Worm (Caenorhabditis elegans): ENCODE results near the gene col-103.

The col-103 gene

DNA sequence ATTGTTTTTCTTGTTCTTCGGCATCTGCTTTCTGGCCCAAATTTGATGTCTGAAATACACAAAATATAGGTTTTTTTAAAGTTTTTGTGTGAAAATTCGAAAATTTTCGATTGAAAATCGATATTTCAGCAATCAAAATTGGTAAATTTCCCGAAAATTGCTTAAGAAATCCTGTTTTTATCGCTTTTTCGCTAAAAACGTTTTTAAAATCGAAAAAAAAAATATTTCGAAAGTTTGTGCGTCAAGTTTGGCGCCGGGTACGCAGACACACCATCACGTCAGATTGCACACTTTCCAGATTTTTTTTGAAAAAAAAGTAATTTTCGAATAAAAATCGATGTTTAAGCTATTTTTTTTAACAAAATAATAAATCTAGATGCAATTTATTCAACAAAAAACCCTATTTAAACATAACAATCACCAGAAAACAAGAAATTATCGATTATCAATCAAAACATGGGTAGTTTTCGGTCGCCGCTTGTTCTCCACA is 31.9 kb upstream of the col-103 start, which contains the start of gene skr-18:
TSS of gene skr-18 (minus strand) at position 51 of the 490 bp plus-strand sequence.
- TF ChIP-seq pes-1 (GFP tag; IDR thresholded peaks at IDR 0.05) (no peak), hmbx-1 (tag; optimal IDR thresholded peaks at IDR 0.05) (no peak), hmg-4 (GFP tag; optimal IDR thresholded peaks at IDR 0.05) (no peak), flt-1 (GFP tag; IDR thresholded peaks at IDR 0.05) (no peak), hnd-1 (tag; optimal IDR thresholded peaks at IDR 0.05) (no peak), ama-1 (optimal IDR thresholded peaks at IDR 0.05) (no peak), scrt-1 (GFP tag; IDR thresholded peaks at IDR 0.05) (no peak), tra-4 (tag; optimal IDR thresholded peaks at IDR 0.05) (no peak), ceh-36 (tag; optimal IDR thresholded peaks at IDR 0.05) (no peak), tbx-37 (GFP tag; conservative IDR thresholded peaks at IDR 0.05) (no peak), F13C5.2 (tag; optimal IDR thresholded peaks at IDR 0.05) (no peak), ceh-13 (GFP tag; optimal IDR thresholded peaks at IDR 0.05) (no peak), B0310.2 (tag; optimal IDR thresholded peaks at IDR 0.05) (no peak), sea-1 (GFP tag; conservative IDR thresholded peaks at IDR 0.05) (no peak), ets-7 (tag; optimal IDR thresholded peaks at IDR 0.05) (no peak), tbx-11 (GFP tag; IDR thresholded peaks at IDR 0.05) (no peak)

DNA sequence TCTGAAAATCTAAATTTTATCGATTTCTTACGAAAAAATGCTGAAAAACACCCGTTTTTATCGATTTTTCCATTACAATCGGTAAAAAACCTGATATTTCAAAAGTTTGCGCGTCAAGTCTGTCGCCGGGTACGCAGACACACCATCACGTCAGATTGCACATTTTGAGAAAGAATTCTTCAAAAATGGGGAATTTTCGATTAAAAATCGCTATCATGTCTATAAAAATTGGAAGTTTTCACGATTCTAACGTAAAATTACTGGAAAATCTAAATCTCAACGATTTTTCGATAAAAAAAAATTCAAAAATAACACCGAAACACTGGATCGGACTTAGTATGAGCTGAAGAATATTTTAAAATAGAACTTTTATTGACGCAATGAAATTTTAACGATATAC is 30.8 kb upstream of the col-103 start, which contains the start of gene F56B3.4:
TSS of gene F56B3.4 (minus strand) at position 1 of the 400 bp plus-strand sequence.
- no peak for TF ChIP-seq sea-1 (GFP tag; conservative IDR thresholded peaks at IDR 0.05)
- no peak for TF ChIP-seq ceh-36 (tag; optimal IDR thresholded peaks at IDR 0.05)
- no peak for TF ChIP-seq hnd-1 (tag; optimal IDR thresholded peaks at IDR 0.05)
- TF ChIP-seq tbx-37 (GFP tag; conservative IDR thresholded peaks at IDR 0.05) = no peak
- no peak for TF ChIP-seq scrt-1 (GFP tag; IDR thresholded peaks at IDR 0.05)
- no peak for TF ChIP-seq B0310.2 (tag; optimal IDR thresholded peaks at IDR 0.05)
- TF ChIP-seq flt-1 (GFP tag; IDR thresholded peaks at IDR 0.05) = no peak
- TF ChIP-seq tbx-11 (GFP tag; IDR thresholded peaks at IDR 0.05) = no peak
- TF ChIP-seq ceh-13 (GFP tag; optimal IDR thresholded peaks at IDR 0.05) = no peak
- no peak for TF ChIP-seq hmg-4 (GFP tag; optimal IDR thresholded peaks at IDR 0.05)

DNA sequence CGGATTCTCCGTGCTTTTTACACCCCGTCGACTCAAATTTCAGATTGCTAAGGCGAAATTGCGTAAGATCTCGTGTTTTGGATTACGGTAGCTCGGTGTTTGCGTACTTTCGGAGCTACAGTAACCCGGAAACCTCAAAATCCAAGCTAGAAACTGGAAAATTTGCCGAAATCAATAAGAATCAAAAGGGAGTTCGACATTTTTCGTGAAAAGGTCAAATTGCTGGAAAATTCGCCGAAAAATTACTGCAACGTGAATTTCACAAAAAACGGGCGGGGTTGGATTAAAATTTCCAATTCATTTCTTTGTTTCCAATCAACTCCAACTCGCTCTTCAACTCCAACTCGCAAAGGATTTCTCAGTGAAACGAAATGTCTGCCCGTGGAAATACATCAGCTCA is 24.3 kb upstream of the col-103 start, which contains the start of gene F56B3.6:
TSS of gene F56B3.6 (plus strand) at position 301 of the 400 bp plus-strand sequence.
- TF ChIP-seq hnd-1 (tag; optimal IDR thresholded peaks at IDR 0.05) (no peak), B0310.2 (tag; optimal IDR thresholded peaks at IDR 0.05) (no peak), F13C5.2 (tag; optimal IDR thresholded peaks at IDR 0.05) (no peak), sea-1 (GFP tag; conservative IDR thresholded peaks at IDR 0.05) (no peak), tra-4 (tag; optimal IDR thresholded peaks at IDR 0.05) (no peak), hmbx-1 (tag; optimal IDR thresholded peaks at IDR 0.05) (no peak), ets-7 (tag; optimal IDR thresholded peaks at IDR 0.05) (no peak), ceh-36 (tag; optimal IDR thresholded peaks at IDR 0.05) (no peak), flt-1 (GFP tag; IDR thresholded peaks at IDR 0.05) (no peak), ceh-13 (GFP tag; optimal IDR thresholded peaks at IDR 0.05) (no peak)

DNA sequence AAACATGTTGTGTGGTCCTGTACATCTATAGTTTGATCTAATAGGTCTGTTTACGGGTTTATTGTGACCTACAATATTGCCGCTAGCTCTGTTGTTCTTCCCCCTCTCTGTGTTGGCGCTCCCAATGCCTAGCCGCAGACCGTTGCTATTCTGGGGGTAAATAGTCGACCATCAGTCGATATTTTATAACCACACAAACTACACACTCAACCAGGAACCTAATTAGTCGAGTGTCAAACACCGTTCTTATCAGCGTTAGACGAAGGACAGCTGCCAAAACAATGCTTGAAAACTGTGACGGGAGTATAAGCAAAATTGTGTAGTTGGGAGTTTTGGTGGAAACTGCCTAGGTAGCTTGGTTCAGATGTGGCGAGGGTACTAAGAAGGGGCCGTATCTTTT is 18.9 kb upstream of the col-103 start:
- TF ChIP-seq ceh-36 (tag; optimal IDR thresholded peaks at IDR 0.05) (no peak), ceh-13 (GFP tag; optimal IDR thresholded peaks at IDR 0.05) (no peak), B0310.2 (tag; optimal IDR thresholded peaks at IDR 0.05) (no peak), ama-1 (optimal IDR thresholded peaks at IDR 0.05) (no peak), sea-1 (GFP tag; conservative IDR thresholded peaks at IDR 0.05) (no peak), tbx-37 (GFP tag; conservative IDR thresholded peaks at IDR 0.05) (no peak), hmbx-1 (tag; optimal IDR thresholded peaks at IDR 0.05) (no peak), tbx-11 (GFP tag; IDR thresholded peaks at IDR 0.05) (no peak), F13C5.2 (tag; optimal IDR thresholded peaks at IDR 0.05) (no peak), ets-7 (tag; optimal IDR thresholded peaks at IDR 0.05) (no peak), pes-1 (GFP tag; IDR thresholded peaks at IDR 0.05) (no peak), flt-1 (GFP tag; IDR thresholded peaks at IDR 0.05) (no peak), aly-1 (tag; optimal IDR thresholded peaks at IDR 0.05) (no peak), scrt-1 (GFP tag; IDR thresholded peaks at IDR 0.05) (no peak), tra-4 (tag; optimal IDR thresholded peaks at IDR 0.05) (no peak), hnd-1 (tag; optimal IDR thresholded peaks at IDR 0.05) (no peak), hmg-4 (GFP tag; optimal IDR thresholded peaks at IDR 0.05) (no peak)

DNA sequence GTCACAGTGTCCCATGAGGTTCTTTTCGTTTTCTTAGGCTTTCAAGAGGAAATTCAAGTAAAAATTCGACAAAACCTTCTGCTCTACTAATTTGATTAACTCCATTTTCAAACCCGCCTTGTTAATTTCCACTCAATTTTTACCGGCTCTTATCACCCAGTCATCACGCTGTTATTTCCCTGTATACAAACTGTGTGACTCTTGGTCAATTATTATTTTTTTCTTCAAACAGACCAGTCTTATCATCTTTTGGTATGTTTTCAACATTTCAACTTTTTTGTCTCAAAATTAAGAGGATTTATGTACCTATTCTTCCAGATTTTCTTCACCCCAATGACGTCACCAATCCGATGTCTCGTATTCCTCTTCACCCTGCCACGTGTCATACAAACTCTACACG is 15.0 kb upstream of the col-103 start, which contains the start of gene ugt-52:
TSS of gene ugt-52 (plus strand) at position 301 of the 400 bp plus-strand sequence.
- no peak for TF ChIP-seq pes-1 (GFP tag; IDR thresholded peaks at IDR 0.05)
- TF ChIP-seq B0310.2 (tag; optimal IDR thresholded peaks at IDR 0.05) = no peak
- no peak for TF ChIP-seq hmbx-1 (tag; optimal IDR thresholded peaks at IDR 0.05)
- TF ChIP-seq hmg-4 (GFP tag; optimal IDR thresholded peaks at IDR 0.05) = no peak
- TF ChIP-seq ama-1 (optimal IDR thresholded peaks at IDR 0.05) = no peak
- TF ChIP-seq hnd-1 (tag; optimal IDR thresholded peaks at IDR 0.05) = no peak
- no peak for TF ChIP-seq ceh-36 (tag; optimal IDR thresholded peaks at IDR 0.05)
- TF ChIP-seq sea-1 (GFP tag; conservative IDR thresholded peaks at IDR 0.05) = no peak
- TF ChIP-seq flt-1 (GFP tag; IDR thresholded peaks at IDR 0.05) = no peak
- TF ChIP-seq aly-1 (tag; optimal IDR thresholded peaks at IDR 0.05) = no peak
- TF ChIP-seq tbx-11 (GFP tag; IDR thresholded peaks at IDR 0.05) = no peak
- no peak for TF ChIP-seq tra-4 (tag; optimal IDR thresholded peaks at IDR 0.05)

DNA sequence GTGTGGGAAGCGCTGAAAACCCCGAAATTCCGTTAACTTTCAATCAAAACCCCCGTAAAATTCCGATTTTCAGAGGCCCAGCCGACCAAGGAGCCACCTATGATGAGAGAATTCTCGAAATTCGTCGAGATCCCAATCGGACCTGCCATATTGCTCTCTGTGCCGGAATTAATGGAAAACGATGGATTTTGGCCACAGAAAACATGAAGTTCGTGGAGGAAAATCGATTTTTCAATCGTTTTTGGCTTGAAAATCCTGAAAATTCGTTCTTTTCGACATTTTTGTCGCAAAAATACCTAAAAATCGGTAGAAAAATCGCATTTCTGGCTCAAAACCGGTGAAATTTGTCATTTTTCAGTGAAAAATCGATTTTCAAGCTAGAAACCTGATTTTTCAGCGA is 10.1 kb upstream of the col-103 start:
- TF ChIP-seq flt-1 (GFP tag; IDR thresholded peaks at IDR 0.05) (no peak), B0310.2 (tag; optimal IDR thresholded peaks at IDR 0.05) (no peak), F13C5.2 (tag; optimal IDR thresholded peaks at IDR 0.05) (no peak), hmg-4 (GFP tag; optimal IDR thresholded peaks at IDR 0.05) (no peak), ama-1 (optimal IDR thresholded peaks at IDR 0.05) (no peak), pes-1 (GFP tag; IDR thresholded peaks at IDR 0.05) (no peak), aly-1 (tag; optimal IDR thresholded peaks at IDR 0.05) (no peak), ceh-36 (tag; optimal IDR thresholded peaks at IDR 0.05) (no peak), scrt-1 (GFP tag; IDR thresholded peaks at IDR 0.05) (no peak), tbx-37 (GFP tag; conservative IDR thresholded peaks at IDR 0.05) (no peak), tbx-11 (GFP tag; IDR thresholded peaks at IDR 0.05) (no peak), ceh-13 (GFP tag; optimal IDR thresholded peaks at IDR 0.05) (no peak), sea-1 (GFP tag; conservative IDR thresholded peaks at IDR 0.05) (no peak), hnd-1 (tag; optimal IDR thresholded peaks at IDR 0.05) (no peak)

DNA sequence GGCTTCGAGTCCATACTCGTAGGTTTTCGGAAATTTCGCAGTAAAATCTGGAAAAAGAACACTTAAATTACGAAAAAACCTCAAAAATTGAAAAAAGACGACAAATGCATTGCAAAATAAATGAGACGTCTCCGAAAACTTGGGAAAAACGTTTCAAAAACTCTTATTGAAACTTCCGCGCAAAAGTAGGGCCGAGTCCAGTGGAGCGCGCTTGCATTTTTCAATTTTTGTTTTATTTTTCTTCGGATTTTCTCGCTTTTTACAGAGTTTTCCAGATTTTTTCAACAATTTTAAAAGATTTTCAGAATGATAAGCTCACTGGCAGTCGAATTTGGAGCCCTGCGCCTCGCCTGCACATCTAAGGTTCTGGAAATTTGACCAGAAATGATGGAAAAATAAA is 9.5 kb upstream of the col-103 start, which contains the start of gene mrpl-2:
TSS of gene mrpl-2 (plus strand) at position 307 of the 400 bp plus-strand sequence.
- no peak for TF ChIP-seq hmbx-1 (tag; optimal IDR thresholded peaks at IDR 0.05)
- no peak for TF ChIP-seq ama-1 (optimal IDR thresholded peaks at IDR 0.05)
- no peak for TF ChIP-seq pes-1 (GFP tag; IDR thresholded peaks at IDR 0.05)
- TF ChIP-seq tbx-37 (GFP tag; conservative IDR thresholded peaks at IDR 0.05) = no peak
- no peak for TF ChIP-seq ceh-36 (tag; optimal IDR thresholded peaks at IDR 0.05)
- TF ChIP-seq hmg-4 (GFP tag; optimal IDR thresholded peaks at IDR 0.05) = no peak
- no peak for TF ChIP-seq tbx-11 (GFP tag; IDR thresholded peaks at IDR 0.05)
- no peak for TF ChIP-seq ets-7 (tag; optimal IDR thresholded peaks at IDR 0.05)
- TF ChIP-seq aly-1 (tag; optimal IDR thresholded peaks at IDR 0.05) = no peak
- no peak for TF ChIP-seq flt-1 (GFP tag; IDR thresholded peaks at IDR 0.05)
- TF ChIP-seq B0310.2 (tag; optimal IDR thresholded peaks at IDR 0.05) = no peak
